Fruit fly (Drosophila melanogaster) whole organism, pupa: ENCODE data around the gene Sec71.

ENCODE experiments used
- CG10348 ChIP-seq: fragments of 200-800 bp; sonication (Bioruptor generic); IDR thresholded peaks from 2 replicates; pipeline ENCODE4 v1.3.6; 2022; ENCODE audit warnings: missing biosample characterization, missing genetic modification characterization
- CG12605 ChIP-seq: fragments of 200-800 bp; sonication (Bioruptor generic); IDR thresholded peaks from 2 replicates; pipeline ENCODE4 v1.3.6; 2022; ENCODE audit warnings: missing biosample characterization, missing genetic modification characterization
- CG13204 ChIP-seq: fragments of 200-800 bp; sonication (Bioruptor generic); optimal IDR thresholded peaks from 2 replicates; lab custom pipeline; 2018; ENCODE audit warnings: missing biosample characterization, mild to moderate bottlenecking, missing genetic modification characterization, moderate library complexity
- CG14655 ChIP-seq: fragments of 200-800 bp; sonication (Bioruptor generic); optimal IDR thresholded peaks from 3 replicates; lab custom pipeline; 2017; ENCODE audit warnings: mild to moderate bottlenecking, missing biosample characterization, missing genetic modification reagents, missing genetic modification characterization
- CG15710 ChIP-seq: fragments of 200-800 bp; sonication (Bioruptor generic); optimal IDR thresholded peaks from 2 replicates; lab custom pipeline; 2018; ENCODE audit warnings: missing biosample characterization, mild to moderate bottlenecking, missing genetic modification characterization, moderate library complexity
- CG17806 ChIP-seq: fragments of 200-800 bp; sonication (Bioruptor generic); optimal IDR thresholded peaks from 2 replicates; lab custom pipeline; 2018; ENCODE audit warnings: missing biosample characterization, mild to moderate bottlenecking, missing genetic modification characterization, moderate library complexity
- CG32121 ChIP-seq: fragments of 200-800 bp; sonication (Bioruptor generic); IDR thresholded peaks from 2 replicates; pipeline ENCODE4 v1.3.6; 2022; ENCODE audit warnings: missing biosample characterization, missing genetic modification characterization
- CG34367 ChIP-seq: fragments of 200-800 bp; sonication (Bioruptor generic); optimal IDR thresholded peaks from 2 replicates; lab custom pipeline; 2018; ENCODE audit warnings: missing biosample characterization, mild to moderate bottlenecking, missing genetic modification characterization
- CG4496 ChIP-seq: fragments of 200-800 bp; sonication (Bioruptor generic); IDR thresholded peaks from 3 replicates; pipeline ENCODE4 v1.3.6; 2022; ENCODE audit warnings: missing biosample characterization, missing genetic modification characterization
- CG8159 ChIP-seq: fragments of 200-800 bp; sonication (Bioruptor generic); optimal IDR thresholded peaks from 3 replicates; lab custom pipeline; 2018; ENCODE audit warnings: missing biosample characterization, mild to moderate bottlenecking, missing genetic modification characterization, moderate library complexity
- CG8301 ChIP-seq: fragments of 200-800 bp; sonication (Bioruptor generic); optimal IDR thresholded peaks from 2 replicates; lab custom pipeline; 2018; ENCODE audit warnings: missing biosample characterization, mild to moderate bottlenecking, missing genetic modification characterization
- CG9948 ChIP-seq: fragments of 200-800 bp; sonication (Bioruptor generic); optimal IDR thresholded peaks from 2 replicates; lab custom pipeline; 2018; ENCODE audit warnings: missing biosample characterization, mild to moderate bottlenecking, missing genetic modification characterization, moderate library complexity
- D1 ChIP-seq: fragments of 200-800 bp; sonication (Bioruptor generic); optimal IDR thresholded peaks from 2 replicates; lab custom pipeline; 2018; ENCODE audit warnings: missing biosample characterization, mild to moderate bottlenecking, missing genetic modification characterization, moderate library complexity
- EcR ChIP-seq: fragments of 200-800 bp; sonication (Bioruptor generic); optimal IDR thresholded peaks from 3 replicates; lab custom pipeline; 2019; ENCODE audit warnings: missing biosample characterization, missing genetic modification characterization, mild to moderate bottlenecking, moderate library complexity, missing genetic modification reagents
- Ets98B ChIP-seq: fragments of 200-800 bp; sonication (Bioruptor generic); IDR thresholded peaks from 2 replicates; pipeline ENCODE4 v1.3.6; 2022; ENCODE audit warnings: missing biosample characterization, missing genetic modification characterization
- Pif1A ChIP-seq: fragments of 200-800 bp; sonication (Bioruptor generic); optimal IDR thresholded peaks from 3 replicates; lab custom pipeline; 2016; ENCODE audit warnings: missing biosample characterization, missing genetic modification characterization
- Pif1B ChIP-seq: fragments of 200-800 bp; sonication (Bioruptor generic); optimal IDR thresholded peaks from 3 replicates; lab custom pipeline; 2016; ENCODE audit warnings: missing biosample characterization, missing genetic modification characterization
- Snoo ChIP-seq: fragments of 200-800 bp; sonication (Bioruptor generic); optimal IDR thresholded peaks from 3 replicates; lab custom pipeline; 2017; ENCODE audit warnings: missing biosample characterization, mild to moderate bottlenecking, missing genetic modification characterization, inconsistent platforms
- fd96Ca ChIP-seq: fragments of 200-800 bp; sonication (Bioruptor generic); IDR thresholded peaks from 3 replicates; pipeline ENCODE4 v1.3.6; 2022; ENCODE audit warnings: missing biosample characterization, missing genetic modification characterization
- gl ChIP-seq: fragments of 200-800 bp; sonication (Bioruptor generic); optimal IDR thresholded peaks from 2 replicates; lab custom pipeline; 2018; ENCODE audit warnings: missing biosample characterization, mild to moderate bottlenecking, missing genetic modification characterization
- rn ChIP-seq: fragments of 200-800 bp; sonication (Bioruptor generic); IDR thresholded peaks from 2 replicates; pipeline ENCODE4 v1.3.6; 2022; ENCODE audit warnings: missing biosample characterization, missing genetic modification characterization

Gene Sec71

dm6 chr2L:13804561-13805067, 11.3 kb downstream of the Sec71 start:
- no peak for TF ChIP-seq CG12605 (GFP tag; lab: Robert Waterston, UW)
- TF ChIP-seq CG8159 (tag; lab: Kevin White, UChicago): no peak
- TF ChIP-seq CG32121 (GFP tag; lab: Robert Waterston, UW): no peak
- no peak for TF ChIP-seq CG15710 (tag; lab: Kevin White, UChicago)
- TF ChIP-seq D1 (tag; lab: Kevin White, UChicago): no peak
- TF ChIP-seq CG9948 (tag; lab: Kevin White, UChicago): no peak
- TF ChIP-seq CG10348 (GFP tag; lab: Robert Waterston, UW): no peak
- TF ChIP-seq Snoo (tag; lab: Kevin White, UChicago): no peak
- no peak for TF ChIP-seq CG8301 (tag; lab: Kevin White, UChicago)
- no peak for TF ChIP-seq rn (GFP tag; lab: Robert Waterston, UW)
- no peak for TF ChIP-seq Pif1B
- TF ChIP-seq Ets98B (GFP tag; lab: Robert Waterston, UW): peak; percentile 46; the same call in 1 of the 2 replicates
- peak; percentile 90 for TF ChIP-seq EcR (GFP tag; lab: Kevin White, UChicago)
- TF ChIP-seq CG34367 (tag; lab: Kevin White, UChicago): no peak
- TF ChIP-seq CG17806 (tag; lab: Kevin White, UChicago): no peak
- TF ChIP-seq CG13204: no peak
- no peak for TF ChIP-seq CG4496
- peak; percentile 46; the same call in 1 of the 3 replicates for TF ChIP-seq fd96Ca
- peak; percentile 37 for TF ChIP-seq gl (tag; lab: Kevin White, UChicago)
- TF ChIP-seq CG14655 (GFP tag; lab: Kevin White, UChicago): no peak
- no peak for TF ChIP-seq Pif1A (GFP tag; lab: Kevin White, UChicago)
- TF ChIP-seq, all 21 proteins: peak for 4

- no peak for TF ChIP-seq D1 (tag; lab: Kevin White, UChicago)
- no peak for TF ChIP-seq fd96Ca
- no peak for TF ChIP-seq Pif1A (GFP tag; lab: Kevin White, UChicago)
These were observed 11.8 kb downstream of the Sec71 start for dm6 chr2L:13805170-13805569.

DNA sequence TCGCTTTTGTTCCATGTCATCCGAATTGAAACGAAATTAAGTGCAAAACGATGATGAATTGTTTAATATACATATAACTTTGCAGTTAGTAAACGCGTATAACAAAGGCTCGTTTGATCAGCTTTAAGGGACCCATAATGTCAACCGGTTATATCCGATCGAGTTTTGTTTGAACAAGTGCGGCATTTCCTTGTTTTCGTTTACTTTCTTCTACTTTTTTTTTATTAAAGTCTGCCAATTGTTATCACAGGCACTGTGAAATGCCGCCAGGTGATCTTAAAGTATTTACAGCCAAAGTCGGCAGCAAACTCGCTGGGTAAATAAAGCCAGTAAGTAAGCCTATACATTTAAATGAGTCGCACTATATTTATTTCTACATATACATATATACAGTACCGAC, 13.8 kb downstream of the Sec71 start:
- TF ChIP-seq CG17806 (tag; lab: Kevin White, UChicago): no peak
- no peak for TF ChIP-seq CG8159 (tag; lab: Kevin White, UChicago)
- no peak for TF ChIP-seq Snoo (tag; lab: Kevin White, UChicago)

- peak; percentile 3 for TF ChIP-seq Snoo (tag; lab: Kevin White, UChicago)
- no peak for TF ChIP-seq CG15710 (tag; lab: Kevin White, UChicago)
- TF ChIP-seq, all 21 proteins: peak for 1
These were observed 14.6 kb downstream of the Sec71 start for dm6 chr2L:13807959-13808358.

dm6 chr2L:13811323-13811722, 18.0 kb downstream of the Sec71 start, which contains the start of the genes Adat1 and CG16865:
Gene Adat1 (minus strand): TSS chr2L:13811474.
Gene CG16865 (plus strand): TSS chr2L:13811522.
- TF ChIP-seq rn (GFP tag; lab: Robert Waterston, UW): no peak
- no peak for TF ChIP-seq CG4496
- TF ChIP-seq CG32121 (GFP tag; lab: Robert Waterston, UW): no peak
- no peak for TF ChIP-seq fd96Ca
- TF ChIP-seq EcR (GFP tag; lab: Kevin White, UChicago): no peak
- TF ChIP-seq gl (tag; lab: Kevin White, UChicago): no peak
- TF ChIP-seq CG8301 (tag; lab: Kevin White, UChicago): no peak
- TF ChIP-seq Pif1B: no peak
- TF ChIP-seq, all 21 proteins: peak for 0

DNA sequence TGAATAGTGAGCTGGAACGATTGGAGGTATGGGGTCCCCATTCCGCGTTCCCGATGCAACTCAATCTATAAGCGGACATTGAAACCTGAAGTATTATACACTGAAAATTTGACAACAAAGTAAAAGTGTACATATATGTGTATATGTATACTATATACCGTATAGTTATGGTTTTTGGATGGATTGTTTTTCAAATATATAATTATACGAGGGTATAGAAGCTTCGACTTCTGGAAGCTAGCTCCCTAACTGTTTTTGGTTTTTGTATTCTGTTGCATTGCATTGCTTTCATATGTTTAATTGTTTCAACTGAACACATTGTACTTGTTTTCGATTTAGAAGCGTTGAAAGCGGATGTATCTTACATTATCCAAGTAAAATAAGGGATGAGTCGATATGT, 19.8 kb downstream of the Sec71 start, which contains the start of gene CG16888:
Gene CG16888 (minus strand): TSS at position 101 of the 400 bp plus-strand sequence.
- TF ChIP-seq CG15710 (tag; lab: Kevin White, UChicago) (no peak), CG17806 (tag; lab: Kevin White, UChicago) (no peak), CG13204 (no peak), CG4496 (no peak), CG8301 (tag; lab: Kevin White, UChicago) (no peak), EcR (GFP tag; lab: Kevin White, UChicago) (no peak), gl (tag; lab: Kevin White, UChicago) (no peak), Snoo (tag; lab: Kevin White, UChicago) (no peak), CG14655 (GFP tag; lab: Kevin White, UChicago) (no peak), CG8159 (tag; lab: Kevin White, UChicago) (no peak), D1 (tag; lab: Kevin White, UChicago) (no peak), rn (GFP tag; lab: Robert Waterston, UW) (no peak), CG12605 (GFP tag; lab: Robert Waterston, UW) (no peak), fd96Ca (no peak), Ets98B (GFP tag; lab: Robert Waterston, UW) (no peak)
- TF ChIP-seq, all 21 proteins: peak for 0

dm6 chr2L:13813604-13814178, 20.4 kb downstream of the Sec71 start, which contains the start of gene Sos:
Gene Sos (plus strand): TSS chr2L:13813816.
- TF ChIP-seq rn (GFP tag; lab: Robert Waterston, UW) (no peak), CG12605 (GFP tag; lab: Robert Waterston, UW) (no peak), Pif1A (GFP tag; lab: Kevin White, UChicago) (no peak), CG10348 (GFP tag; lab: Robert Waterston, UW) (no peak), D1 (tag; lab: Kevin White, UChicago) (no peak), CG8159 (tag; lab: Kevin White, UChicago) (no peak), Snoo (tag; lab: Kevin White, UChicago) (no peak), Pif1B (no peak), CG9948 (tag; lab: Kevin White, UChicago) (no peak), CG15710 (tag; lab: Kevin White, UChicago) (no peak), CG17806 (tag; lab: Kevin White, UChicago) (no peak), CG13204 (no peak), CG4496 (no peak), fd96Ca (no peak), Ets98B (GFP tag; lab: Robert Waterston, UW) (no peak), CG34367 (tag; lab: Kevin White, UChicago) (no peak), CG32121 (GFP tag; lab: Robert Waterston, UW) (no peak), gl (tag; lab: Kevin White, UChicago) (no peak)
